Fruit fly (Drosophila melanogaster) whole organism, embryonic: ENCODE data around the gene asl.
A peak's percentile ranks its signal among the peaks of the same experiment; 100 is the strongest.

Experiments used
- Abd-B ChIP-seq: fragments of 200-800 bp; sonication (Bioruptor generic); optimal IDR thresholded peaks from 2 replicates; lab custom pipeline; 2018; ENCODE audit warnings: missing biosample characterization, mild to moderate bottlenecking, missing genetic modification characterization, moderate library complexity
- CG2116 ChIP-seq: fragments of 200-800 bp; sonication (Bioruptor generic); optimal IDR thresholded peaks from 3 replicates; lab custom pipeline; 2018; ENCODE audit warnings: missing biosample characterization, mild to moderate bottlenecking, missing genetic modification characterization
- Chrac-16 ChIP-seq: fragments of 200-800 bp; sonication (Bioruptor generic); optimal IDR thresholded peaks from 3 replicates; lab custom pipeline; 2016; ENCODE audit warnings: missing biosample characterization, missing genetic modification characterization
- Deaf1 ChIP-seq: fragments of 200-800 bp; optimal IDR thresholded peaks from 3 replicates; lab custom pipeline; 2019; ENCODE audit warnings: missing biosample characterization, mild to moderate bottlenecking, missing genetic modification characterization, moderate library complexity
- ken ChIP-seq: fragments of 200-800 bp; sonication (Bioruptor generic); IDR thresholded peaks from 3 replicates; pipeline ENCODE4 v1.3.6; 2022; ENCODE audit warnings: missing biosample characterization, missing genetic modification characterization

DNA sequence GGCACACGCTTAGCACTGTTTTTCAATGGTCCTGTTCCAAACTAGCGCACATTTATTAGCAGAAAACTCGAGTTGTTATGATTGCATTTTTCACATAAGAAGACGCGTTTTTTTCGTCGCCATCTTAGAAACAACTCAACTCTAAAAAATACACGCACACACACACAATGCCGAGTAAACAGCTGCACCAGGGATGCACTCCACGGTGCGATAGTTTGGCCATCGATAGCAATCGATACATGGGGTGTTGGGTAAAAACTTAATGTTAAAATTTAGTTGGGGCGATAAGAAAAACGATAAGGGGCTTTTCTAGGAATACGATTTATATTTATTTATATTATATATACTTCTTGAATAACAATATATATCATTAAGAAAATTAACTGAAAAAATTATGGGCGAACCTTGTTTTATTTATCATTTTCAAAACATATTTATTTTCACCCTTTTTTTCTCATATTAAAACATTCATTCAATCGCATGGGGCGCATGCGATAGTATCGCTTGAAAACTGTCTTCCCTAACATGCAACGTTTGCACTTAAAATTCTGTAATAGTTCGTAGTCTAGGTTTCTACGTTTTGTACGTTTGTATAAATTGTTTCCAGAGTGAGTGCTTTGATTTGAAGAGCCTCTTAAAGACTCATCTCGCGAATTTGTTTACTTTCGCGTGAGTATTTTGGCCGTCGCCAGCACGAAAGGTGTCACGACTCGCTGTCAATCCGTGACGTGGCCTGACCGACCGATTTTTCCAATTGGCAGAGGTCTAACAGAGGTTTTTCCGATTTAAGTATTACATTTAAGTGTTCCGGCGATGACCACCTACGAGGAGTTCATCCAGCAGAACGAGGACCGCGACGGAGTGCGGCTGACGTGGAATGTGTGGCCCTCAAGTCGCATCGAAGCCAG is 42.5 kb upstream of the asl start, which contains the start of the genes MTA1-like and Sec23:
- TF ChIP-seq Chrac-16 (GFP tag; lab: Kevin White, UChicago) = peak; percentile 43
- TF ChIP-seq Deaf1 (tag; lab: Kevin White, UChicago) = peak; percentile 19
- peak; percentile 97 for TF ChIP-seq CG2116 (GFP tag; lab: Kevin White, UChicago)
- peak; percentile 71 for TF ChIP-seq Abd-B (GFP tag; lab: Kevin White, UChicago)
- TF ChIP-seq ken (GFP tag; lab: Robert Waterston, UW) = 0 out of 3 replicates have a peak, but pooled peaks have one; percentile 4
